Fruit fly (Drosophila melanogaster) whole organism, pupa: Measurements from ENCODE around the gene CG33511.

Experiments used
- CG9948 ChIP-seq: fragments of 200-800 bp; sonication (Bioruptor generic); optimal IDR thresholded peaks from 2 replicates; lab custom pipeline; 2018; ENCODE audit warnings: missing biosample characterization, mild to moderate bottlenecking, missing genetic modification characterization, moderate library complexity
- Pif1A ChIP-seq: fragments of 200-800 bp; sonication (Bioruptor generic); optimal IDR thresholded peaks from 3 replicates; lab custom pipeline; 2016; ENCODE audit warnings: missing biosample characterization, missing genetic modification characterization
- Snoo ChIP-seq: fragments of 200-800 bp; sonication (Bioruptor generic); optimal IDR thresholded peaks from 3 replicates; lab custom pipeline; 2017; ENCODE audit warnings: missing biosample characterization, mild to moderate bottlenecking, missing genetic modification characterization, inconsistent platforms
- gl ChIP-seq: fragments of 200-800 bp; sonication (Bioruptor generic); optimal IDR thresholded peaks from 2 replicates; lab custom pipeline; 2018; ENCODE audit warnings: missing biosample characterization, mild to moderate bottlenecking, missing genetic modification characterization
- rn ChIP-seq: fragments of 200-800 bp; sonication (Bioruptor generic); IDR thresholded peaks from 2 replicates; pipeline ENCODE4 v1.3.6; 2022; ENCODE audit warnings: missing biosample characterization, missing genetic modification characterization

DNA sequence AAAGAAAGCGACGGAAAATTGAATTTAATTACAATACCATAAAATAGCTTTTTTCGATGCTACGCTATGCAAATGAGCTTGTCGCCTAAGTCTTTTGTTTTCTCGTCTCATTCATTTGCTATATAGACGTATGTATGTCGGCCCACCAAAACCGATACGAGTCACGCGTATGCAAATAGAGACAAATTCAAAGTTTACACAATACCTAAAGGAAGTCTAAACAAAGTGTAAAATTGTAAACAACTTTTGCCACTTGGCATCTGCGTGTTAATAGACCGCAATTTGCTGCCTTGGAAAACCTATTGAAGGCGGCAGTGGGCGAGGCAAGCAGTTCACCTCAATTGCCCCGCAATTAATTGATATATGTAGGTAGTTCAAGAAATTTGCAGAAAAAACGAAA is 19.7 kb downstream of the CG33511 start:
- TF ChIP-seq gl (tag; lab: Kevin White, UChicago) (no peak), rn (GFP tag; lab: Robert Waterston, UW) (no peak), CG9948 (tag; lab: Kevin White, UChicago) (no peak), Pif1A (no peak), Snoo (tag; lab: Kevin White, UChicago) (no peak)
